Fruit fly (Drosophila melanogaster): ENCODE data around the gene CIA30.

dm6 chr3R:29782367-29782766, 45.6 kb downstream of the CIA30 start:
- TF ChIP-seq Hr83 (GFP tag; optimal IDR thresholded peaks at IDR 0.05; ENCODE audit: poor library complexity, severe bottlenecking) = no peak
- TF ChIP-seq Abd-B (GFP tag; optimal IDR thresholded peaks at IDR 0.05) = no peak
- no peak for TF ChIP-seq lola (GFP tag; optimal IDR thresholded peaks at IDR 0.05)
- TF ChIP-seq pan (optimal IDR thresholded peaks at IDR 0.05) = no peak
- TF ChIP-seq br (GFP tag; optimal IDR thresholded peaks at IDR 0.05) = peak; percentile 49
- TF ChIP-seq h (GFP tag; optimal IDR thresholded peaks at IDR 0.05) = peak; percentile 55
- TF ChIP-seq usp (GFP tag; optimal IDR thresholded peaks at IDR 0.05) = no peak
- peak; percentile 49 for TF ChIP-seq Sp1 (GFP tag; optimal IDR thresholded peaks at IDR 0.05)
- peak; percentile 44 for TF ChIP-seq brk (GFP tag; optimal IDR thresholded peaks at IDR 0.05)
- no peak for TF ChIP-seq dmrt93B (GFP tag; optimal IDR thresholded peaks at IDR 0.05)
- TF ChIP-seq psq (GFP tag; optimal IDR thresholded peaks at IDR 0.05) = peak; percentile 51
- no peak for TF ChIP-seq CG9705 (GFP tag; optimal IDR thresholded peaks at IDR 0.05)
- peak; percentile 67 for TF ChIP-seq Dif (GFP tag; optimal IDR thresholded peaks at IDR 0.05; ENCODE audit: partially characterized antibody)
- TF ChIP-seq sage (GFP tag; optimal IDR thresholded peaks at IDR 0.05) = peak; percentile 6

Measured in whole organism, wandering third instar larva.